Worm (Caenorhabditis elegans) whole organism, early embryonic: ENCODE data around the gene W04H10.5.

ENCODE experiments used
- B0310.2 ChIP-seq: sonication (generic microtip); optimal IDR thresholded peaks from 2 replicates; lab custom pipeline; 2016; ENCODE audit warnings: mild to moderate bottlenecking, missing genetic modification characterization, missing compliant biosample characterization
- F13C5.2 ChIP-seq: sonication (generic microtip); optimal IDR thresholded peaks from 2 replicates; lab custom pipeline; 2017; ENCODE audit warnings: mild to moderate bottlenecking, missing genetic modification characterization, inconsistent platforms, missing compliant biosample characterization
- aly-1 ChIP-seq: sonication (generic microtip); optimal IDR thresholded peaks from 2 replicates; lab custom pipeline; 2016; ENCODE audit warnings: missing genetic modification characterization, missing compliant biosample characterization
- ama-1 ChIP-seq: fragments of 150-350 bp; optimal IDR thresholded peaks from 2 replicates; lab custom pipeline; 2014
- ceh-13 ChIP-seq: fragments of 200-800 bp; sonication (Bioruptor generic); optimal IDR thresholded peaks from 2 replicates; lab custom pipeline; 2018; ENCODE audit warnings: mild to moderate bottlenecking, missing genetic modification characterization, missing compliant biosample characterization
- ceh-36 ChIP-seq: sonication (generic microtip); optimal IDR thresholded peaks from 2 replicates; lab custom pipeline; 2016; ENCODE audit warnings: missing genetic modification characterization, inconsistent platforms, missing compliant biosample characterization
- ets-7 ChIP-seq: sonication (generic microtip); optimal IDR thresholded peaks from 2 replicates; lab custom pipeline; 2016; ENCODE audit warnings: missing genotype, missing genetic modification characterization, missing compliant biosample characterization
- flt-1 ChIP-seq: fragments of 200-800 bp; sonication (Bioruptor generic); IDR thresholded peaks from 2 replicates; pipeline ENCODE4 v1.3.6; 2022; ENCODE audit warnings: missing genetic modification characterization, missing compliant biosample characterization
- hmbx-1 ChIP-seq: sonication (generic microtip); optimal IDR thresholded peaks from 2 replicates; lab custom pipeline; 2016; ENCODE audit warnings: mild to moderate bottlenecking, missing genetic modification characterization, missing compliant biosample characterization
- hmg-4 ChIP-seq: fragments of 200-800 bp; sonication (Bioruptor generic); optimal IDR thresholded peaks from 2 replicates; lab custom pipeline; 2018; ENCODE audit warnings: mild to moderate bottlenecking, missing genetic modification characterization, missing compliant biosample characterization
- hnd-1 ChIP-seq: sonication (generic microtip); optimal IDR thresholded peaks from 2 replicates; lab custom pipeline; 2016; ENCODE audit warnings: missing genetic modification characterization, missing compliant biosample characterization
- pes-1 ChIP-seq: fragments of 200-800 bp; sonication (Bioruptor generic); IDR thresholded peaks from 2 replicates; pipeline ENCODE4 v1.3.6; 2022; ENCODE audit warnings: missing genetic modification reagents, missing genetic modification characterization, missing compliant biosample characterization
- scrt-1 ChIP-seq: fragments of 200-800 bp; sonication (Bioruptor generic); IDR thresholded peaks from 2 replicates; pipeline ENCODE4 v1.3.6; 2022; ENCODE audit warnings: missing genetic modification characterization, missing compliant biosample characterization
- sea-1 ChIP-seq: fragments of 200-800 bp; sonication (Bioruptor generic); conservative IDR thresholded peaks from 2 replicates; pipeline ENCODE4 v1.3.6; 2022; ENCODE audit warnings: missing genetic modification characterization, missing compliant biosample characterization
- tbx-11 ChIP-seq: fragments of 200-800 bp; sonication (Bioruptor generic); IDR thresholded peaks from 2 replicates; pipeline ENCODE4 v1.3.6; 2022; ENCODE audit warnings: missing genetic modification characterization, missing compliant biosample characterization
- tbx-37 ChIP-seq: fragments of 200-800 bp; sonication (Bioruptor generic); conservative IDR thresholded peaks from 2 replicates; pipeline ENCODE4 v1.3.6; 2022; ENCODE audit warnings: missing genetic modification reagents, missing genetic modification characterization, missing compliant biosample characterization
- tra-4 ChIP-seq: sonication (generic microtip); optimal IDR thresholded peaks from 2 replicates; lab custom pipeline; 2017; ENCODE audit warnings: missing genetic modification characterization, missing compliant biosample characterization

W04H10.5 gene

DNA sequence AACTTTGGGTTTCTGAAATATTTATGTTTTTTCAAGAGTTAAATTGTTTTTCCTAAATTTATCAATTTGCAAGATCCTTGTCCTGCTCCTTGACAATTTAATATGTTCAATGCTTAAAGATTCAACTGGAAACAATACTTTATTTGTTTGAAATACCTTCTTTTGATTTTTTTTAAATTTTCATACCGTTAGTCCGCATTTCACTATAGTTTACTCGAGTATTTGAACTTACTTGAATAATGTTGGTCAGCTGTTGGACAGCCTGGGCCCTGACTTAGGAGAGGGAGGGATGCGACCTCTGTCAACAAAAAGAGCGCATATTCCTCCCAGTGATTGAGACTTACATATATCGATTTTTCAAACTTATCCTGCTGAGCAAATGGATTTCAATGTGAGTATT lies at the start of gene W04H10.5:
Gene W04H10.5, plus strand, starts transcription at position 301 of the 400 bp plus-strand sequence.
- no peak for TF ChIP-seq hmg-4 (GFP tag; lab: Kevin White, UChicago)
- no peak for TF ChIP-seq tbx-11 (GFP tag; lab: Robert Waterston, UW)
- no peak for TF ChIP-seq ceh-36 (tag; lab: Kevin White, UChicago)
- TF ChIP-seq tra-4: no peak
- TF ChIP-seq sea-1 (GFP tag; lab: Robert Waterston, UW): no peak
- TF ChIP-seq hmbx-1: no peak
- no peak for TF ChIP-seq ama-1 (lab: Kevin White, UChicago)

DNA sequence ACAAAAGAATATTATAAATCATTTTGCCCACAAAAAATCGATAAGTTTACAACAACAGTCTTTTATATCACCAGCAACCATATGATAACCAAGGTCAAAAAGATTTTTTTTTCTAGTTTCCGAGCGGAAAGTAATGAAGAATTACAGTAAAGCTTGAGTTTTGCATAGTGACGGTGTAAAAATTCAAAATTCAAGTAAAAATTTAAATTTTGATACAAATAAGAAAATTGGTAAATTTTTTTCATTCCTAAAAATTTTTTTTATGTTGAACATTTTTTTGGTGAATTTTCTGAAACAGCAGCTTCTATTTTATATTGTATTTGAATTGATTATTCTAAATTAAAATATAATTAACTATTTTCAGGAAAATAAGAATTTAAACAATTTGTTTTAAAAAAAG lies 37.4 kb upstream of the W04H10.5 start, which contains the start of gene W08F4.5:
Gene W08F4.5, minus strand, starts transcription at position 101 of the 400 bp plus-strand sequence.
- TF ChIP-seq hmg-4 (GFP tag; lab: Kevin White, UChicago): no peak
- TF ChIP-seq scrt-1 (GFP tag; lab: Robert Waterston, UW): no peak
- TF ChIP-seq F13C5.2 (tag; lab: Kevin White, UChicago): no peak
- no peak for TF ChIP-seq hnd-1 (tag; lab: Kevin White, UChicago)
- TF ChIP-seq ets-7 (tag; lab: Kevin White, UChicago): no peak
- TF ChIP-seq aly-1 (tag; lab: Kevin White, UChicago): no peak
- TF ChIP-seq sea-1 (GFP tag; lab: Robert Waterston, UW): no peak
- no peak for TF ChIP-seq flt-1 (GFP tag; lab: Robert Waterston, UW)
- no peak for TF ChIP-seq pes-1 (GFP tag; lab: Robert Waterston, UW)
- no peak for TF ChIP-seq hmbx-1
- TF ChIP-seq ceh-36 (tag; lab: Kevin White, UChicago): no peak
- TF ChIP-seq tra-4: no peak
- no peak for TF ChIP-seq tbx-37 (GFP tag; lab: Robert Waterston, UW)
- TF ChIP-seq ama-1 (lab: Kevin White, UChicago): no peak
- no peak for TF ChIP-seq B0310.2 (tag; lab: Kevin White, UChicago)
- no peak for TF ChIP-seq tbx-11 (GFP tag; lab: Robert Waterston, UW)
- TF ChIP-seq ceh-13: no peak

ce11 chrII:572010-572409 lies 34.1 kb upstream of the W04H10.5 start, which contains the start of gene mlt-8:
mlt-8 (minus strand) TSS chrII:572110.
- TF ChIP-seq ceh-36 (tag; lab: Kevin White, UChicago) (no peak), pes-1 (GFP tag; lab: Robert Waterston, UW) (no peak), sea-1 (GFP tag; lab: Robert Waterston, UW) (no peak), ama-1 (lab: Kevin White, UChicago) (no peak), aly-1 (tag; lab: Kevin White, UChicago) (no peak), flt-1 (GFP tag; lab: Robert Waterston, UW) (no peak), F13C5.2 (tag; lab: Kevin White, UChicago) (no peak), scrt-1 (GFP tag; lab: Robert Waterston, UW) (no peak), tra-4 (no peak), ets-7 (tag; lab: Kevin White, UChicago) (no peak), hmbx-1 (no peak), tbx-11 (GFP tag; lab: Robert Waterston, UW) (no peak), tbx-37 (GFP tag; lab: Robert Waterston, UW) (no peak), hnd-1 (tag; lab: Kevin White, UChicago) (no peak), ceh-13 (no peak), hmg-4 (GFP tag; lab: Kevin White, UChicago) (no peak)

DNA sequence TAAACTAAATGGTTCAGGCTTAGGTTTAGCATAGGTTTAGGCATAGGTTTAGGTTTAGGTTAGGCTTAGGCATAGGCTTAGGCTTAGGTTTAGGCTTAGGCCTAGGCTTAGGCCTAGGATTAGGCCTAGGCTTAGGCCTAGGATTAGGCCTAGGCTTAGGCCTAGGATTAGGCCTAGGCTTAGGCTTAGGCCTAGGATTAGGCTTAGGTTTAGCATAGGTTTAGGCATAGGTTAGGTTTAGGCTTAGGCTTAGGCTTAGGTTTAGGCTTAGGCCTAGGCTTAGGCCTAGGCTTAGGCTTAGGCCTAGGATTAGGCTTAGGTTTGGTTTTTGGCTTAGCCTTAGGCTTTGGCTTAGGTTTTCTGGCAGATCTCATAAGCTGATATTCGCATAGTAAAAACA lies 32.6 kb upstream of the W04H10.5 start:
- TF ChIP-seq ceh-36 (tag; lab: Kevin White, UChicago) (peak; percentile 88), pes-1 (GFP tag; lab: Robert Waterston, UW) (peak; percentile 37; the same call in 1 of the 2 replicates)

- TF ChIP-seq tra-4 (no peak), hmg-4 (GFP tag; lab: Kevin White, UChicago) (no peak)
Measured at ce11 chrII:574064-574463, 32.1 kb upstream of the W04H10.5 start.

ce11 chrII:577632-578031 lies 28.5 kb upstream of the W04H10.5 start, which contains the start of gene W08F4.7:
W08F4.7 (minus strand) TSS chrII:577732.
- TF ChIP-seq F13C5.2 (tag; lab: Kevin White, UChicago) (no peak), tbx-11 (GFP tag; lab: Robert Waterston, UW) (no peak), hmbx-1 (no peak), sea-1 (GFP tag; lab: Robert Waterston, UW) (no peak), ets-7 (tag; lab: Kevin White, UChicago) (no peak), ama-1 (lab: Kevin White, UChicago) (no peak), hnd-1 (tag; lab: Kevin White, UChicago) (no peak)

DNA sequence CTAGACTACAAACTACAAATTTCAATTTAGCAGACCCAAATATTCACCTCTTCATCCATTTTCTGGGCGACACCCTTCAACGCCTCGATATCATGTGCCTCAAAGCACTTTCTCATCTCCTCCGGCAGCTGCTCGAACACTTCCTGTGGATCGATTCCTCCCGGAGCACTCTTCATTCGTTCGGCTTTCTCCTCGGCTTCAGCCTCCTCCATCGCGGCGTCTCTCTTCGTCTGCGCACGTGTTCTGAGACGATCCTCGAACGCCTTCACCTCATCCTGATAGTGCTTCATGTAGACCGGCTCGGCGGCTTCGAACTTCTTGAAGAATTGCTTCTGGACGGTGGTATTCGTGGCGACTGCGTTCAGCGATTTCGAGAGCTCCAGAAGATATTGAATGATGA lies 27.3 kb upstream of the W04H10.5 start:
- TF ChIP-seq hmbx-1 (no peak), ama-1 (lab: Kevin White, UChicago) (no peak), ceh-36 (tag; lab: Kevin White, UChicago) (no peak), ets-7 (tag; lab: Kevin White, UChicago) (no peak), aly-1 (tag; lab: Kevin White, UChicago) (no peak), tbx-11 (GFP tag; lab: Robert Waterston, UW) (no peak), B0310.2 (tag; lab: Kevin White, UChicago) (no peak), flt-1 (GFP tag; lab: Robert Waterston, UW) (no peak), ceh-13 (no peak), hmg-4 (GFP tag; lab: Kevin White, UChicago) (no peak), pes-1 (GFP tag; lab: Robert Waterston, UW) (no peak), tbx-37 (GFP tag; lab: Robert Waterston, UW) (no peak), hnd-1 (tag; lab: Kevin White, UChicago) (no peak), tra-4 (no peak), F13C5.2 (tag; lab: Kevin White, UChicago) (no peak), sea-1 (GFP tag; lab: Robert Waterston, UW) (no peak), scrt-1 (GFP tag; lab: Robert Waterston, UW) (no peak)
